Worm (Caenorhabditis elegans) whole organism, L2 larva: Measurements from ENCODE around the gene C23G10.5.

ENCODE experiments used
- C34F6.9 ChIP-seq: fragments of 150-350 bp; optimal IDR thresholded peaks from 2 replicates; lab custom pipeline; 2014; ENCODE audit warnings: missing biosample characterization, missing genetic modification characterization
- F13H6.1 ChIP-seq: sonication (generic microtip); optimal IDR thresholded peaks from 2 replicates; lab custom pipeline; 2016; ENCODE audit warnings: missing genetic modification characterization, missing compliant biosample characterization
- R02D3.7 ChIP-seq: fragments of 150-350 bp; optimal IDR thresholded peaks from 2 replicates; lab custom pipeline; 2014; ENCODE audit warnings: missing biosample characterization, missing genetic modification characterization
- Y55F3AM.14 ChIP-seq: fragments of 200-800 bp; sonication (Bioruptor generic); optimal IDR thresholded peaks from 2 replicates; lab custom pipeline; 2018; ENCODE audit warnings: mild to moderate bottlenecking, missing genetic modification characterization, missing compliant biosample characterization
- ZK546.5 ChIP-seq: sonication (generic microtip); optimal IDR thresholded peaks from 2 replicates; lab custom pipeline; 2017; ENCODE audit warnings: missing biosample characterization, missing genetic modification characterization
- alr-1 ChIP-seq: fragments of 150-350 bp; optimal IDR thresholded peaks from 2 replicates; lab custom pipeline; 2014; ENCODE audit warnings: missing biosample characterization, missing genetic modification characterization
- aly-2 ChIP-seq: fragments of 150-350 bp; optimal IDR thresholded peaks from 2 replicates; lab custom pipeline; 2014; ENCODE audit warnings: missing biosample characterization, missing genetic modification characterization
- ama-1 ChIP-seq: fragments of 150-350 bp; optimal IDR thresholded peaks from 2 replicates; lab custom pipeline; 2018; ENCODE audit warnings: inconsistent platforms
- blmp-1 ChIP-seq: sonication (generic microtip); optimal IDR thresholded peaks from 2 replicates; lab custom pipeline; 2017; ENCODE audit warnings: missing genetic modification characterization, mild to moderate bottlenecking, missing compliant biosample characterization, antibody characterized with exemption, moderate library complexity; ENCODE audit not compliant: insufficient read depth
- ceh-16 ChIP-seq: fragments of 150-350 bp; optimal IDR thresholded peaks from 2 replicates; lab custom pipeline; 2014; ENCODE audit warnings: missing biosample characterization, missing genetic modification characterization
- ceh-82 ChIP-seq: fragments of 150-350 bp; optimal IDR thresholded peaks from 2 replicates; lab custom pipeline; 2014; ENCODE audit warnings: missing biosample characterization, missing genetic modification characterization
- crh-2 ChIP-seq: sonication (generic microtip); optimal IDR thresholded peaks from 2 replicates; lab custom pipeline; 2017; ENCODE audit warnings: missing biosample characterization, missing genetic modification characterization
- dmd-4 ChIP-seq: sonication (generic microtip); optimal IDR thresholded peaks from 2 replicates; lab custom pipeline; 2017; ENCODE audit warnings: missing biosample characterization, missing genetic modification characterization
- egl-27 ChIP-seq: sonication (generic microtip); optimal IDR thresholded peaks from 3 replicates; lab custom pipeline; 2017; ENCODE audit warnings: missing biosample characterization, missing genetic modification reagents, missing genetic modification characterization
- elt-1 ChIP-seq: fragments of 150-350 bp; optimal IDR thresholded peaks from 2 replicates; lab custom pipeline; 2014; ENCODE audit warnings: missing biosample characterization, missing genetic modification characterization
- elt-3 ChIP-seq: sonication (generic microtip); optimal IDR thresholded peaks from 2 replicates; lab custom pipeline; 2017; ENCODE audit warnings: missing biosample characterization, missing genetic modification characterization
- fos-1 ChIP-seq: fragments of 150-350 bp; optimal IDR thresholded peaks from 2 replicates; lab custom pipeline; 2014; ENCODE audit warnings: missing biosample characterization, missing genetic modification characterization
- gmeb-1 ChIP-seq: fragments of 150-350 bp; optimal IDR thresholded peaks from 2 replicates; lab custom pipeline; 2014; ENCODE audit warnings: missing biosample characterization, missing genetic modification characterization
- lin-11 ChIP-seq: fragments of 150-350 bp; sonication (generic microtip); optimal IDR thresholded peaks from 2 replicates; lab custom pipeline; 2014; ENCODE audit warnings: missing biosample characterization, missing genetic modification characterization, inconsistent platforms, mixed read lengths
- lin-13 ChIP-seq: fragments of 150-350 bp; optimal IDR thresholded peaks from 2 replicates; lab custom pipeline; 2014; ENCODE audit warnings: missing biosample characterization, missing genetic modification reagents, missing genetic modification characterization
- lin-39 ChIP-seq: fragments of 150-350 bp; optimal IDR thresholded peaks from 2 replicates; lab custom pipeline; 2014; ENCODE audit warnings: missing biosample characterization, missing genetic modification reagents, missing genetic modification characterization
- lsy-2 ChIP-seq, 2 experiments: fragments of 150-350 bp in 1 of 2; sonication (generic microtip) in 1 of 2; optimal IDR thresholded peaks; 2 replicates each; lab custom pipeline; 2014 to 2017; ENCODE audit warnings: missing biosample characterization in 2 of 2, missing genetic modification characterization in 2 of 2
- mab-5 ChIP-seq: fragments of 150-350 bp; optimal IDR thresholded peaks from 2 replicates; lab custom pipeline; 2014; ENCODE audit warnings: missing biosample characterization, missing genetic modification characterization
- mbf-1 ChIP-seq: sonication (generic microtip); optimal IDR thresholded peaks from 2 replicates; lab custom pipeline; 2017; ENCODE audit warnings: missing biosample characterization, missing genetic modification characterization
- mdl-1 ChIP-seq, 2 experiments: fragments of 150-350 bp in 1 of 2; sonication (generic microtip) in 1 of 2; optimal IDR thresholded peaks; 2 replicates each; lab custom pipeline; 2017; ENCODE audit warnings: missing biosample characterization in 2 of 2, missing genetic modification characterization in 2 of 2
- nhr-10 ChIP-seq: sonication (generic microtip); optimal IDR thresholded peaks from 2 replicates; lab custom pipeline; 2017; ENCODE audit warnings: missing biosample characterization, missing genetic modification characterization
- nhr-11 ChIP-seq: fragments of 150-350 bp; optimal IDR thresholded peaks from 2 replicates; lab custom pipeline; 2014; ENCODE audit warnings: missing biosample characterization, missing genetic modification characterization
- nhr-12 ChIP-seq: fragments of 150-350 bp; optimal IDR thresholded peaks from 2 replicates; lab custom pipeline; 2014; ENCODE audit warnings: missing biosample characterization, missing genetic modification characterization
- nhr-129 ChIP-seq: fragments of 150-350 bp; optimal IDR thresholded peaks from 2 replicates; lab custom pipeline; 2014; ENCODE audit warnings: missing biosample characterization, missing genetic modification characterization
- nhr-21 ChIP-seq: fragments of 150-350 bp; optimal IDR thresholded peaks from 2 replicates; lab custom pipeline; 2014; ENCODE audit warnings: missing biosample characterization, missing genetic modification characterization
- nhr-23 ChIP-seq: fragments of 150-350 bp; optimal IDR thresholded peaks from 2 replicates; lab custom pipeline; 2014; ENCODE audit warnings: missing biosample characterization, missing genetic modification reagents, missing genetic modification characterization
- nhr-237 ChIP-seq: fragments of 150-350 bp; optimal IDR thresholded peaks from 2 replicates; lab custom pipeline; 2014; ENCODE audit warnings: missing biosample characterization, missing genetic modification characterization
- nhr-25 ChIP-seq: fragments of 150-350 bp; sonication (generic microtip); optimal IDR thresholded peaks from 3 replicates; lab custom pipeline; 2014; ENCODE audit warnings: missing biosample characterization, missing genetic modification characterization
- nhr-6 ChIP-seq: fragments of 150-350 bp; optimal IDR thresholded peaks from 2 replicates; lab custom pipeline; 2014; ENCODE audit warnings: missing biosample characterization, missing genetic modification characterization
- nhr-77 ChIP-seq: fragments of 150-350 bp; optimal IDR thresholded peaks from 2 replicates; lab custom pipeline; 2014; ENCODE audit warnings: missing biosample characterization, missing genetic modification characterization
- peb-1 ChIP-seq: fragments of 150-350 bp; optimal IDR thresholded peaks from 2 replicates; lab custom pipeline; 2014; ENCODE audit warnings: missing biosample characterization, missing genetic modification characterization
- sem-4 ChIP-seq: fragments of 150-350 bp; optimal IDR thresholded peaks from 2 replicates; lab custom pipeline; 2014; ENCODE audit warnings: missing biosample characterization, missing genetic modification reagents, missing genetic modification characterization
- skn-1 ChIP-seq: sonication (generic microtip); optimal IDR thresholded peaks from 2 replicates; lab custom pipeline; 2017; ENCODE audit warnings: missing biosample characterization, missing genetic modification characterization
- sma-3 ChIP-seq: sonication (generic microtip); optimal IDR thresholded peaks from 2 replicates; lab custom pipeline; 2016; ENCODE audit warnings: missing genetic modification reagents, missing genetic modification characterization, missing compliant biosample characterization
- sma-9 ChIP-seq, 2 experiments: fragments of 150-350 bp in 1 of 2; sonication (generic microtip) in 1 of 2; optimal IDR thresholded peaks; 2 replicates each; lab custom pipeline; 2014 to 2016; ENCODE audit warnings: missing genetic modification characterization in 2 of 2, mild to moderate bottlenecking in 1 of 2, missing biosample characterization in 1 of 2, missing compliant biosample characterization in 1 of 2, missing genetic modification reagents in 1 of 2, moderate library complexity in 1 of 2
- snpc-4 ChIP-seq: fragments of 150-350 bp; optimal IDR thresholded peaks from 2 replicates; lab custom pipeline; 2014; ENCODE audit warnings: missing biosample characterization, missing genetic modification characterization
- unc-39 ChIP-seq: fragments of 150-350 bp; optimal IDR thresholded peaks from 2 replicates; lab custom pipeline; 2014; ENCODE audit warnings: missing biosample characterization, missing genetic modification characterization
- unc-55 ChIP-seq: fragments of 150-350 bp; sonication (generic microtip); optimal IDR thresholded peaks from 3 replicates; lab custom pipeline; 2014; ENCODE audit warnings: missing biosample characterization, missing genetic modification reagents, missing genetic modification characterization
- unc-62 ChIP-seq: fragments of 150-350 bp; optimal IDR thresholded peaks from 2 replicates; lab custom pipeline; 2014; ENCODE audit warnings: missing biosample characterization, missing genetic modification reagents, missing genetic modification characterization
- zag-1 ChIP-seq: fragments of 150-350 bp; optimal IDR thresholded peaks from 2 replicates; lab custom pipeline; 2014; ENCODE audit warnings: missing biosample characterization, missing genetic modification characterization
- ztf-1 ChIP-seq: fragments of 200-800 bp; sonication (Bioruptor generic); conservative IDR thresholded peaks from 2 replicates; pipeline ENCODE4 v1.3.6; 2022; ENCODE audit warnings: missing genetic modification characterization, missing compliant biosample characterization
- ztf-11 ChIP-seq: sonication (generic microtip); optimal IDR thresholded peaks from 2 replicates; lab custom pipeline; 2017; ENCODE audit warnings: missing biosample characterization, missing genetic modification characterization
- ztf-4 ChIP-seq: fragments of 150-350 bp; optimal IDR thresholded peaks from 2 replicates; lab custom pipeline; 2014; ENCODE audit warnings: missing biosample characterization, missing genetic modification characterization

C23G10.5 gene

ce11 chrIII:6173020-6173597 lies 17.8 kb upstream of the C23G10.5 start, which contains the start of the genes abcf-3 and F42A10.5:
abcf-3 (plus strand) TSS chrIII:6173403.
F42A10.5 (minus strand) TSS chrIII:6173477.
- TF ChIP-seq lin-11 (tag; lab: Kevin White, UChicago) (no peak), crh-2 (peak; percentile 80), nhr-6 (peak; percentile 46), sma-9 (GFP tag; optimal IDR thresholded peaks at IDR 0.05; lab: Kevin White, UChicago) (peak; percentile 67), sma-9 (tag; optimal IDR thresholded peaks at IDR 0.05; lab: Kevin White, UChicago) (no peak), nhr-237 (tag; lab: Kevin White, UChicago) (no peak), mab-5 (peak; percentile 66), gmeb-1 (tag; lab: Kevin White, UChicago) (peak; percentile 78), lin-39 (tag; lab: Kevin White, UChicago) (no peak), peb-1 (tag; lab: Kevin White, UChicago) (no peak), nhr-21 (tag; lab: Kevin White, UChicago) (peak; percentile 57), egl-27 (tag; lab: Kevin White, UChicago) (no peak), ama-1 (no peak), nhr-10 (tag; lab: Kevin White, UChicago) (no peak), Y55F3AM.14 (GFP tag; lab: Kevin White, UChicago) (no peak), ceh-16 (no peak), dmd-4 (no peak), nhr-12 (tag; lab: Kevin White, UChicago) (no peak), fos-1 (tag; lab: Kevin White, UChicago) (peak; percentile 17), nhr-77 (peak; percentile 38), mdl-1 (tag; optimal IDR thresholded peaks at IDR 0.05; lab: Kevin White, UChicago) (no peak), lin-13 (peak; percentile 65), C34F6.9 (peak; percentile 90), blmp-1 (tag; lab: Kevin White, UChicago) (no peak), unc-39 (tag; lab: Kevin White, UChicago) (no peak), sem-4 (tag; lab: Kevin White, UChicago) (peak; percentile 28), ZK546.5 (tag; lab: Kevin White, UChicago) (no peak), skn-1 (tag; lab: Kevin White, UChicago) (no peak), unc-62 (GFP tag; lab: Kevin White, UChicago) (no peak), snpc-4 (tag; lab: Kevin White, UChicago) (no peak), alr-1 (no peak), nhr-11 (tag; lab: Kevin White, UChicago) (no peak), ztf-11 (no peak), elt-3 (tag; lab: Kevin White, UChicago) (no peak), zag-1 (no peak), sma-3 (GFP tag; lab: Kevin White, UChicago) (peak; percentile 42), F13H6.1 (tag; lab: Kevin White, UChicago) (peak; percentile 50), nhr-25 (tag; lab: Kevin White, UChicago) (no peak), ceh-82 (no peak), mbf-1 (tag; lab: Kevin White, UChicago) (no peak), aly-2 (tag; lab: Kevin White, UChicago) (no peak), R02D3.7 (tag; lab: Kevin White, UChicago) (no peak), nhr-23 (tag; lab: Kevin White, UChicago) (no peak), lsy-2 (tag; optimal IDR thresholded peaks at IDR 0.05; lab: Kevin White, UChicago) (peak; percentile 79 to 89), ztf-4 (tag; lab: Kevin White, UChicago) (peak; percentile 17), nhr-129 (tag; lab: Kevin White, UChicago) (peak; percentile 70), elt-1 (no peak), ztf-1 (no peak), unc-55 (GFP tag; lab: Kevin White, UChicago) (no peak)
